Worm (Caenorhabditis elegans): ENCODE measurements around the gene tkr-3.
"Not testable (repeated sequence)": the region's sequence is repeated elsewhere in the genome, so short reads cannot be mapped to it uniquely, and the experiment has no call there.

tkr-3 gene

ce11 chrIV:5076607-5077006 lies 45.3 kb downstream of the tkr-3 start:
- TF ChIP-seq lin-13 (tag; optimal IDR thresholded peaks at IDR 0.05) (no peak), pha-4 (tag; optimal IDR thresholded peaks at IDR 0.05) (no peak), flh-1 (GFP tag; optimal IDR thresholded peaks at IDR 0.05) (no peak), nhr-12 (tag; optimal IDR thresholded peaks at IDR 0.05) (no peak), elt-1 (tag; optimal IDR thresholded peaks at IDR 0.05; ENCODE audit: borderline replicate concordance, insufficient read depth) (no peak), bed-3 (GFP tag; optimal IDR thresholded peaks at IDR 0.05) (no peak), snpc-4 (tag; optimal IDR thresholded peaks at IDR 0.05) (no peak), nhr-28 (tag; optimal IDR thresholded peaks at IDR 0.05) (no peak), blmp-1 (tag; optimal IDR thresholded peaks at IDR 0.05) (no peak), ces-1 (GFP tag; optimal IDR thresholded peaks at IDR 0.05) (no peak), mab-5 (tag; optimal IDR thresholded peaks at IDR 0.05) (no peak), ceh-83 (GFP tag; optimal IDR thresholded peaks at IDR 0.05) (no peak), sem-2 (GFP tag; optimal IDR thresholded peaks at IDR 0.05) (no peak), M03D4.4 (tag; optimal IDR thresholded peaks at IDR 0.05) (no peak), ceh-39 (tag; optimal IDR thresholded peaks at IDR 0.05) (peak; percentile 26), nhr-2 (tag; optimal IDR thresholded peaks at IDR 0.05) (peak; percentile 48), nhr-237 (tag; optimal IDR thresholded peaks at IDR 0.05) (no peak), lin-32 (GFP tag; optimal IDR thresholded peaks at IDR 0.05) (peak; percentile 36), tbx-8 (GFP tag; optimal IDR thresholded peaks at IDR 0.05) (no peak), mls-2 (tag; optimal IDR thresholded peaks at IDR 0.05) (no peak), drap-1 (GFP tag; optimal IDR thresholded peaks at IDR 0.05) (no peak), ceh-43 (GFP tag; optimal IDR thresholded peaks at IDR 0.05) (no peak), unc-120 (tag; optimal IDR thresholded peaks at IDR 0.05; ENCODE audit: poor library complexity, severe bottlenecking) (no peak), lsy-2 (tag; optimal IDR thresholded peaks at IDR 0.05) (no peak), unc-62 (GFP tag; optimal IDR thresholded peaks at IDR 0.05) (peak; percentile 62), zip-8 (tag; optimal IDR thresholded peaks at IDR 0.05) (peak; percentile 45), hlh-1 (tag; optimal IDR thresholded peaks at IDR 0.05) (peak; percentile 74), cnd-1 (tag; optimal IDR thresholded peaks at IDR 0.05) (no peak), ztf-11 (tag; optimal IDR thresholded peaks at IDR 0.05) (no peak), mep-1 (tag; optimal IDR thresholded peaks at IDR 0.05) (no peak), ham-2 (GFP tag; optimal IDR thresholded peaks at IDR 0.05) (no peak)

ce11 chrIV:5073836-5074235 lies 48.1 kb downstream of the tkr-3 start:
- TF ChIP-seq snpc-4 (tag; optimal IDR thresholded peaks at IDR 0.05) (no peak), mep-1 (tag; optimal IDR thresholded peaks at IDR 0.05) (no peak), drap-1 (GFP tag; optimal IDR thresholded peaks at IDR 0.05) (no peak), tbx-8 (GFP tag; optimal IDR thresholded peaks at IDR 0.05) (no peak), unc-62 (GFP tag; optimal IDR thresholded peaks at IDR 0.05) (no peak), nhr-2 (tag; optimal IDR thresholded peaks at IDR 0.05) (no peak), ztf-11 (tag; optimal IDR thresholded peaks at IDR 0.05) (no peak), pha-4 (tag; optimal IDR thresholded peaks at IDR 0.05) (no peak), mls-2 (tag; optimal IDR thresholded peaks at IDR 0.05) (no peak), unc-39 (tag; optimal IDR thresholded peaks at IDR 0.05) (no peak), M03D4.4 (tag; optimal IDR thresholded peaks at IDR 0.05) (no peak), nhr-12 (tag; optimal IDR thresholded peaks at IDR 0.05) (no peak), blmp-1 (tag; optimal IDR thresholded peaks at IDR 0.05) (no peak), flh-1 (GFP tag; optimal IDR thresholded peaks at IDR 0.05) (no peak)

- TF ChIP-seq nhr-28, nhr-76, elt-3 (tag; optimal IDR thresholded peaks at IDR 0.05): not testable (repeated sequence)
Observed at ce11 chrIV:5070593-5070992, 51.3 kb downstream of the tkr-3 start, which contains the start of gene C02B10.6. Gene C02B10.6 (plus strand): TSS chrIV:5070893.

ce11 chrIV:5068541-5068940 lies 53.4 kb downstream of the tkr-3 start, which contains the start of the genes R13H9.6 and rmd-6:
Gene R13H9.6 (minus strand): TSS chrIV:5068641.
Gene rmd-6 (plus strand): TSS chrIV:5068845.
- not testable (repeated sequence) for TF ChIP-seq lin-32 (GFP tag; optimal IDR thresholded peaks at IDR 0.05); nhr-28 (tag; optimal IDR thresholded peaks at IDR 0.05); mab-5 (tag; optimal IDR thresholded peaks at IDR 0.05)
